Fruit fly (Drosophila melanogaster): ENCODE results near the gene CG11816.

DNA sequence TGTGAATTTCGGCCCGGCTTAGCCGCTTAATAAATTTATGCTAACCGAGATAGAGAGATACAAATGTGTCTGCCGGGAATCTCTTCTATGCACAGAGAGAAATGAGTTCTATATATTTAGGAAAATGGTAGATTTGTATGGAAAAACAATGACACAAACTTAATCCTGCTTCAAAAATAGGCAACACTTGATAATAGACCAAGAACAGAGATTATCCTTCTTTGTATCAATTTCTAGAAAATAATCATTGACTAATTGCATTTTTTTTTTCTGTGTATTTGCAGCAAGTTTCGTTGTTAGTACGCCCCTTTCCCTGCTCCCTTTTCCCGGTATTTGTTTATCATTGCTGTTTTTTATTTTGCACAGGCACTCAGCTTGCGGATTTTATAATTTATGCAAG, 16.2 kb downstream of the CG11816 start:
- TF ChIP-seq psq (optimal IDR thresholded peaks at IDR 0.05) = no peak
- TF ChIP-seq EcR (GFP tag; optimal IDR thresholded peaks at IDR 0.05) = no peak
- no peak for TF ChIP-seq pan (optimal IDR thresholded peaks at IDR 0.05)
- no peak for TF ChIP-seq usp (GFP tag; optimal IDR thresholded peaks at IDR 0.05)
- TF ChIP-seq Dll (optimal IDR thresholded peaks at IDR 0.05) = no peak
